Worm (Caenorhabditis elegans) whole organism, L1 larva: ENCODE data around the gene wrt-5.

ENCODE experiments used
- ama-1 ChIP-seq: fragments of 150-350 bp; optimal IDR thresholded peaks from 2 replicates; lab custom pipeline; 2014
- blmp-1 ChIP-seq: fragments of 150-350 bp; optimal IDR thresholded peaks from 2 replicates; lab custom pipeline; 2014; ENCODE audit warnings: missing biosample characterization, missing genetic modification characterization
- nhr-84 ChIP-seq: sonication (generic microtip); optimal IDR thresholded peaks from 2 replicates; lab custom pipeline; 2017; ENCODE audit warnings: missing biosample characterization, missing genetic modification characterization
- unc-86 ChIP-seq: sonication (generic microtip); optimal IDR thresholded peaks from 2 replicates; lab custom pipeline; 2016; ENCODE audit warnings: missing genetic modification characterization, missing compliant biosample characterization

- TF ChIP-seq ama-1 (no peak), blmp-1 (no peak), unc-86 (no peak), nhr-84 (no peak)
These were observed 20.6 kb upstream of the wrt-5 start, which contains the start of gene pqn-75 for ce11 chrIV:4072027-4072426.
